Fruit fly (Drosophila melanogaster) whole organism, prepupa: Measurements from ENCODE around the gene Arp10.

Experiments
- Blimp-1 ChIP-seq: fragments of 200-800 bp; sonication (Bioruptor generic); optimal IDR thresholded peaks from 3 replicates; lab custom pipeline; 2017; ENCODE audit warnings: missing biosample characterization, missing genetic modification characterization, mild to moderate bottlenecking, moderate library complexity, missing genetic modification reagents
- CG10631 ChIP-seq: fragments of 200-800 bp; sonication (Bioruptor generic); optimal IDR thresholded peaks from 2 replicates; lab custom pipeline; 2016; ENCODE audit warnings: missing biosample characterization, missing genetic modification characterization
- CG10669 ChIP-seq: fragments of 200-800 bp; sonication (Bioruptor generic); optimal IDR thresholded peaks from 3 replicates; lab custom pipeline; 2018; ENCODE audit warnings: missing biosample characterization, mild to moderate bottlenecking, missing genetic modification characterization, moderate library complexity
- CG11762 ChIP-seq: fragments of 200-800 bp; sonication (Bioruptor generic); optimal IDR thresholded peaks from 3 replicates; lab custom pipeline; 2016; ENCODE audit warnings: missing biosample characterization, missing genetic modification characterization; ENCODE audit not compliant: insufficient read depth
- CG15336 ChIP-seq: fragments of 200-800 bp; sonication (Bioruptor generic); IDR thresholded peaks from 2 replicates; pipeline ENCODE4 v1.3.6; 2022; ENCODE audit warnings: missing biosample characterization, missing genetic modification characterization
- CG1621 ChIP-seq: fragments of 200-800 bp; sonication (Bioruptor generic); optimal IDR thresholded peaks from 3 replicates; lab custom pipeline; 2018; ENCODE audit warnings: missing biosample characterization, mild to moderate bottlenecking, missing genetic modification characterization
- CG3032 ChIP-seq: fragments of 200-800 bp; optimal IDR thresholded peaks from 2 replicates; lab custom pipeline; 2019; ENCODE audit warnings: missing biosample characterization, mild to moderate bottlenecking, missing genetic modification characterization, moderate library complexity
- CG31627 ChIP-seq: fragments of 200-800 bp; sonication (Bioruptor generic); optimal IDR thresholded peaks from 3 replicates; lab custom pipeline; 2016; ENCODE audit warnings: missing biosample characterization, missing genetic modification characterization
- CG32006 ChIP-seq: fragments of 200-800 bp; sonication (Bioruptor generic); optimal IDR thresholded peaks from 3 replicates; lab custom pipeline; 2017; ENCODE audit warnings: missing biosample characterization, mild to moderate bottlenecking, missing genetic modification characterization
- CG34406 ChIP-seq: fragments of 200-800 bp; sonication (Bioruptor generic); optimal IDR thresholded peaks from 3 replicates; lab custom pipeline; 2016; ENCODE audit warnings: missing biosample characterization, missing genetic modification characterization
- CG6792 ChIP-seq: fragments of 200-800 bp; sonication (Bioruptor generic); optimal IDR thresholded peaks from 3 replicates; lab custom pipeline; 2016; ENCODE audit warnings: missing biosample characterization, missing genetic modification characterization
- CG6808 ChIP-seq: fragments of 200-800 bp; sonication (Bioruptor generic); optimal IDR thresholded peaks from 3 replicates; lab custom pipeline; 2017; ENCODE audit warnings: missing biosample characterization, missing genetic modification characterization, mild to moderate bottlenecking, moderate library complexity, missing genetic modification reagents
- CG6854 ChIP-seq: fragments of 200-800 bp; sonication (Bioruptor generic); optimal IDR thresholded peaks from 2 replicates; lab custom pipeline; 2017; ENCODE audit warnings: missing biosample characterization, mild to moderate bottlenecking, missing genetic modification characterization
- CG8119 ChIP-seq: fragments of 200-800 bp; sonication (Bioruptor generic); IDR thresholded peaks from 3 replicates; pipeline ENCODE4 v1.3.6; 2022; ENCODE audit warnings: missing biosample characterization, missing genetic modification characterization
- CG8319 ChIP-seq: fragments of 200-800 bp; sonication (Bioruptor generic); optimal IDR thresholded peaks from 3 replicates; lab custom pipeline; 2016; ENCODE audit warnings: missing biosample characterization, missing genetic modification characterization
- CG8632 ChIP-seq: fragments of 200-800 bp; sonication (Bioruptor generic); optimal IDR thresholded peaks from 3 replicates; lab custom pipeline; 2016; ENCODE audit warnings: missing biosample characterization, missing genetic modification characterization
- CG9139 ChIP-seq: fragments of 200-800 bp; sonication (Bioruptor generic); optimal IDR thresholded peaks from 3 replicates; lab custom pipeline; 2017; ENCODE audit warnings: missing biosample characterization, mild to moderate bottlenecking, missing genetic modification characterization
- Eip75B ChIP-seq: fragments of 200-800 bp; sonication (Bioruptor generic); optimal IDR thresholded peaks from 3 replicates; lab custom pipeline; 2016; ENCODE audit warnings: missing biosample characterization, missing genetic modification characterization
- Eip78C ChIP-seq: fragments of 200-800 bp; sonication (Bioruptor generic); peaks from one replicate; lab custom pipeline; 2016; ENCODE audit warnings: missing biosample characterization, missing genetic modification characterization
- Ets96B ChIP-seq: fragments of 200-800 bp; optimal IDR thresholded peaks from 2 replicates; lab custom pipeline; 2019; ENCODE audit warnings: missing biosample characterization, mild to moderate bottlenecking, missing genetic modification characterization, moderate library complexity
- Gug ChIP-seq: fragments of 200-800 bp; sonication (Bioruptor generic); IDR thresholded peaks from 2 replicates; pipeline ENCODE4 v1.3.6; 2022; ENCODE audit warnings: missing biosample characterization, missing genetic modification characterization
- Hr38 ChIP-seq: sonication (Bioruptor generic); optimal IDR thresholded peaks from 2 replicates; lab custom pipeline; 2016; ENCODE audit warnings: missing biosample characterization, missing genetic modification characterization
- Hr39 ChIP-seq: fragments of 200-800 bp; sonication (Bioruptor generic); optimal IDR thresholded peaks from 2 replicates; lab custom pipeline; 2016; ENCODE audit warnings: missing biosample characterization, missing genetic modification characterization
- Hr4 ChIP-seq: fragments of 200-800 bp; sonication (Bioruptor generic); optimal IDR thresholded peaks from 3 replicates; lab custom pipeline; 2016; ENCODE audit warnings: missing biosample characterization, missing genetic modification characterization
- Lpt ChIP-seq: fragments of 200-800 bp; sonication (Bioruptor generic); optimal IDR thresholded peaks from 3 replicates; lab custom pipeline; 2016; ENCODE audit warnings: missing biosample characterization, missing genetic modification characterization
- Met ChIP-seq: fragments of 200-800 bp; sonication (Bioruptor generic); optimal IDR thresholded peaks from 3 replicates; lab custom pipeline; 2016; ENCODE audit warnings: missing biosample characterization, missing genetic modification characterization
- OdsH ChIP-seq: fragments of 200-800 bp; sonication (Bioruptor generic); optimal IDR thresholded peaks from 3 replicates; lab custom pipeline; 2016; ENCODE audit warnings: missing biosample characterization, missing genetic modification characterization
- Smox ChIP-seq: fragments of 200-800 bp; sonication (Bioruptor generic); optimal IDR thresholded peaks from 3 replicates; lab custom pipeline; 2016; ENCODE audit warnings: missing biosample characterization, missing genetic modification characterization
- Sox102F ChIP-seq: fragments of 200-800 bp; sonication (Bioruptor generic); optimal IDR thresholded peaks from 2 replicates; lab custom pipeline; 2016; ENCODE audit warnings: missing biosample characterization, mild to moderate bottlenecking, missing genetic modification characterization
- Sox14 ChIP-seq: fragments of 200-800 bp; sonication (Bioruptor generic); optimal IDR thresholded peaks from 3 replicates; lab custom pipeline; 2016; ENCODE audit warnings: missing biosample characterization, missing genetic modification characterization
- Sox15 ChIP-seq: fragments of 200-800 bp; sonication (Bioruptor generic); optimal IDR thresholded peaks from 3 replicates; lab custom pipeline; 2016; ENCODE audit warnings: missing biosample characterization, missing genetic modification characterization
- achi ChIP-seq: fragments of 200-800 bp; sonication (Bioruptor generic); optimal IDR thresholded peaks from 3 replicates; lab custom pipeline; 2016; ENCODE audit warnings: missing biosample characterization, missing genetic modification characterization
- acj6 ChIP-seq: fragments of 200-800 bp; sonication (Bioruptor generic); optimal IDR thresholded peaks from 3 replicates; lab custom pipeline; 2016; ENCODE audit warnings: missing biosample characterization, missing genetic modification characterization
- cyc ChIP-seq: fragments of 200-800 bp; sonication (Bioruptor generic); optimal IDR thresholded peaks from 3 replicates; lab custom pipeline; 2016; ENCODE audit warnings: missing biosample characterization, missing genetic modification characterization
- dac ChIP-seq: fragments of 200-800 bp; sonication (Bioruptor generic); optimal IDR thresholded peaks from 2 replicates; lab custom pipeline; 2017; ENCODE audit warnings: missing biosample characterization, mild to moderate bottlenecking, missing genetic modification characterization
- eg ChIP-seq: fragments of 200-800 bp; sonication (Bioruptor generic); IDR thresholded peaks from 3 replicates; pipeline ENCODE4 v1.3.6; 2022; ENCODE audit warnings: missing biosample characterization, missing genetic modification characterization
- esn ChIP-seq: fragments of 200-800 bp; sonication (Bioruptor generic); optimal IDR thresholded peaks from 2 replicates; lab custom pipeline; 2016; ENCODE audit warnings: missing biosample characterization, mild to moderate bottlenecking, missing genetic modification characterization, moderate library complexity
- fd59A ChIP-seq: fragments of 200-800 bp; sonication (Bioruptor generic); optimal IDR thresholded peaks from 2 replicates; lab custom pipeline; 2017; ENCODE audit warnings: missing biosample characterization, mild to moderate bottlenecking, missing genetic modification characterization, missing genetic modification reagents
- lz ChIP-seq: fragments of 200-800 bp; sonication (Bioruptor generic); optimal IDR thresholded peaks from 3 replicates; lab custom pipeline; 2016; ENCODE audit warnings: missing biosample characterization, missing genetic modification characterization
- net ChIP-seq: fragments of 200-800 bp; sonication (Bioruptor generic); optimal IDR thresholded peaks from 3 replicates; lab custom pipeline; 2016; ENCODE audit warnings: missing biosample characterization, missing genetic modification characterization
- pdm3 ChIP-seq: fragments of 200-800 bp; sonication (Bioruptor generic); optimal IDR thresholded peaks from 3 replicates; lab custom pipeline; 2016; ENCODE audit warnings: missing biosample characterization, missing genetic modification characterization
- salr ChIP-seq, 2 experiments: fragments of 200-800 bp; sonication (Bioruptor generic); optimal IDR thresholded peaks; 3 replicates each; lab custom pipeline; 2016 to 2018; ENCODE audit warnings: missing biosample characterization in 2 of 2, missing genetic modification characterization in 2 of 2, mild to moderate bottlenecking in 1 of 2
- ss ChIP-seq, 2 experiments: fragments of 200-800 bp; sonication (Bioruptor generic); optimal IDR thresholded peaks; 2 replicates in 1 of 2; 3 replicates in 1 of 2; lab custom pipeline; 2017 to 2018; ENCODE audit warnings: mild to moderate bottlenecking in 2 of 2, missing biosample characterization in 2 of 2, missing genetic modification characterization in 2 of 2, moderate library complexity in 1 of 2
- topi ChIP-seq: fragments of 200-800 bp; sonication (Bioruptor generic); optimal IDR thresholded peaks from 3 replicates; lab custom pipeline; 2016; ENCODE audit warnings: missing biosample characterization, missing genetic modification characterization

The Arp10 gene

DNA sequence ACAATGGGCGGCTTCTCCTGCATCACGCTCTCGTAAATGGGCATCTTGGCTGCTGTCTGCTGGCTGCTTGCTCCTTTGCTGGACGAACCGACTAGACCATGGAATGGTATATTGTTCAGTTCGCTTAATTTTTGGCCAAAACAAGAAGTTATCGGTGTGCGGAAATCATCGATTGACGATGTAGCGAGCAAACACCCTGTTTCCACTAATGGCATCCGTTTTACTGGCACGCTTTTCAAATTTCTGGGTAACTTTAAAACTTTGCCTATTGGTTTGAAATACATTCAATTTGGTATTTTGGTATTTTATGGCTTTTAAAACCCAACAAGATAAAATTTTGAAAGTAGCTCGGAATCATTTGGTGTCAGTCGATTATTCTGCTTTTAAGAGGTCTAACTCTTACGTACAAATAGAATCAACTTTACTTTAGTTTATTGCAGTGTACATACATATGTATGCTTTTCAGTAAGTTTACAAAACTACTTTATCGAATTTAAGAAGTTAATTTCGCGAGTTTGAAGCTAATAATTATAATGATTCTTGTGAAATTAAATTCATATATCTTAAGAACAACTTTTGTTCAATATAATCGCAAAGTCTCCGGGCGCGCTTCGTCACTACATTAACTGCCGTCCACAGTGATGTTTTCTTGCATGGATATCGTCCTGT is at the start of gene Arp10:
Gene Arp10 (minus strand): TSS at position 304 of the 669 bp plus-strand sequence.
- TF ChIP-seq CG34406 (GFP tag; lab: Kevin White, UChicago) (no peak), CG8632 (no peak), topi (GFP tag; lab: Kevin White, UChicago) (peak; percentile 5), cyc (no peak), salr (GFP tag; optimal IDR thresholded peaks at IDR 0.05; lab: Kevin White, UChicago) (no peak), CG15336 (no peak), dac (no peak), esn (GFP tag; lab: Kevin White, UChicago) (peak; percentile 17), Eip75B (no peak), Hr4 (GFP tag; lab: Kevin White, UChicago) (peak; percentile 30), achi (GFP tag; lab: Kevin White, UChicago) (peak; percentile 28), CG31627 (GFP tag; lab: Kevin White, UChicago) (peak; percentile 26), Sox102F (GFP tag; lab: Kevin White, UChicago) (no peak), CG10669 (GFP tag; lab: Kevin White, UChicago) (no peak), Blimp-1 (GFP tag; lab: Kevin White, UChicago) (no peak), Ets96B (tag; lab: Kevin White, UChicago) (peak; percentile 7), CG3032 (tag; lab: Kevin White, UChicago) (peak; percentile 12), Eip78C (GFP tag; lab: Kevin White, UChicago) (peak; percentile 55)

DNA sequence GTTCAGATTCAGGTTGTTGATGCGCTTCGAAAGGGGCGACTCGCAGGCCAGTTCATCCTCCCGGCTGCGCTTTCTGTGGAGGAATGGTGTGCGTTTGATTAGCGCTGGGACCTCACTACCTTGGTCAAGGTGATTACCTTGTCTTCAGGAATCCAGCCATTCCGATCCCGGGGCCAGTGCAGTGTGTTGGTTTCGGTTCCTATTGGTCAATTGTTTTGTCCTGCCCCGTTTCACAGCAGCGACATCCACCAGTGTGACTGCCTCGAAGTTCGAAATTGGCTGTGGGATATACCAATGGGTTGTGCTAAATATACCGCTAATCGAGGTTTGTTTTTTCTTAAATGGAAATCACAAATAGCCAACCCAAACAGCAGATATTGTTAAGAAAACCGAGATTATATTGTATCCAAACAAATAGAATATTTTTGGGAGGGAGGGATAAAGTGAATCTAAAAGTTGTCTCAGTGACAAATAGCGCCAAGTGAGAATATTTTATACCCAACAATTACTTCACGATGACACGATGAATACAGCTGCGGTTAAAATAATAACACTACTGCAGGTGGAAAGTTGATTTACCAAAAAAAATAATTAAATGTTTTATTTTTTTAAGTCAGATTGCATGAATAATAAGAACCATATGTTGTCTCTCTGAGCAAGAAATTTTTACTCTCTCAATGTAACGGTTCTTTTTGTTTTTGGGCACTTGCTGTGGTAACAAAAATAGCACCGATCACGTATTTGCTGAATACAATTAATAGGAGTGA is 49.0 kb upstream of the Arp10 start, which contains the start of gene CG14229:
Gene CG14229 (minus strand): TSS at position 459 of the 767 bp plus-strand sequence.
- TF ChIP-seq Lpt (GFP tag; lab: Kevin White, UChicago) (no peak), esn (GFP tag; lab: Kevin White, UChicago) (peak; percentile 28), Met (peak; percentile 29), CG8119 (GFP tag; lab: Robert Waterston, UW) (peak; percentile 35; the same call in 1 of the 3 replicates), topi (GFP tag; lab: Kevin White, UChicago) (peak; percentile 47), OdsH (peak; percentile 44), pdm3 (peak; percentile 56), CG1621 (tag; lab: Kevin White, UChicago) (no peak), Sox102F (GFP tag; lab: Kevin White, UChicago) (peak; percentile 30), Eip75B (no peak), Ets96B (tag; lab: Kevin White, UChicago) (no peak), Hr4 (GFP tag; lab: Kevin White, UChicago) (peak; percentile 39), cyc (peak; percentile 32), fd59A (GFP tag; lab: Kevin White, UChicago) (no peak), Smox (GFP tag; lab: Kevin White, UChicago) (peak; percentile 44), CG11762 (no peak), Hr39 (peak; percentile 34), CG9139 (GFP tag; lab: Kevin White, UChicago) (no peak), CG6792 (peak; percentile 34), CG34406 (GFP tag; lab: Kevin White, UChicago) (peak; percentile 49), CG8632 (peak; percentile 27), Sox15 (GFP tag; lab: Kevin White, UChicago) (peak; percentile 19), Blimp-1 (GFP tag; lab: Kevin White, UChicago) (no peak), eg (GFP tag; lab: Robert Waterston, UW) (peak; percentile 57; the same call in 2 of the 3 replicates), CG15336 (peak; percentile 61), CG32006 (GFP tag; lab: Kevin White, UChicago) (peak; percentile 43), Hr38 (no peak), Sox14 (GFP tag; lab: Kevin White, UChicago) (peak; percentile 22), Gug (GFP tag; lab: Robert Waterston, UW) (peak; percentile 38), dac (no peak), CG10631 (GFP tag; lab: Kevin White, UChicago) (peak; percentile 14), CG10669 (GFP tag; lab: Kevin White, UChicago) (peak; percentile 5), achi (GFP tag; lab: Kevin White, UChicago) (peak; percentile 24), lz (GFP tag; lab: Kevin White, UChicago) (peak; percentile 39), CG6808 (no peak), acj6 (GFP tag; lab: Kevin White, UChicago) (peak; percentile 37), Eip78C (GFP tag; lab: Kevin White, UChicago) (peak; percentile 76), net (GFP tag; lab: Kevin White, UChicago) (no peak), CG6854 (GFP tag; lab: Kevin White, UChicago) (no peak), CG31627 (GFP tag; lab: Kevin White, UChicago) (peak; percentile 45), CG8319 (no peak), ss (GFP tag; optimal IDR thresholded peaks at IDR 0.05; lab: Kevin White, UChicago) (no peak)
